Fruit fly (Drosophila melanogaster) whole organism, prepupa: Measurements from ENCODE around the gene Ets97D.

Experiments
- CG10631 ChIP-seq: fragments of 200-800 bp; sonication (Bioruptor generic); optimal IDR thresholded peaks from 2 replicates; lab custom pipeline; 2016; ENCODE audit warnings: missing biosample characterization, missing genetic modification characterization
- CG10669 ChIP-seq: fragments of 200-800 bp; sonication (Bioruptor generic); optimal IDR thresholded peaks from 3 replicates; lab custom pipeline; 2018; ENCODE audit warnings: missing biosample characterization, mild to moderate bottlenecking, missing genetic modification characterization, moderate library complexity
- CG11294 ChIP-seq: fragments of 200-800 bp; sonication (Bioruptor generic); IDR thresholded peaks from 2 replicates; pipeline ENCODE4 v1.3.6; 2022; ENCODE audit warnings: missing biosample characterization, missing genetic modification characterization
- CG11902 ChIP-seq: fragments of 200-800 bp; sonication (Bioruptor generic); optimal IDR thresholded peaks from 3 replicates; lab custom pipeline; 2016; ENCODE audit warnings: missing biosample characterization, missing genetic modification characterization
- CG15336 ChIP-seq: fragments of 200-800 bp; sonication (Bioruptor generic); IDR thresholded peaks from 2 replicates; pipeline ENCODE4 v1.3.6; 2022; ENCODE audit warnings: missing biosample characterization, missing genetic modification characterization
- CG1621 ChIP-seq: fragments of 200-800 bp; sonication (Bioruptor generic); optimal IDR thresholded peaks from 3 replicates; lab custom pipeline; 2018; ENCODE audit warnings: missing biosample characterization, mild to moderate bottlenecking, missing genetic modification characterization
- CG16779 ChIP-seq: fragments of 200-800 bp; sonication (Bioruptor generic); optimal IDR thresholded peaks from 3 replicates; lab custom pipeline; 2017; ENCODE audit warnings: missing biosample characterization, mild to moderate bottlenecking, missing genetic modification characterization
- CG3032 ChIP-seq: fragments of 200-800 bp; optimal IDR thresholded peaks from 2 replicates; lab custom pipeline; 2019; ENCODE audit warnings: missing biosample characterization, mild to moderate bottlenecking, missing genetic modification characterization, moderate library complexity
- CG31627 ChIP-seq: fragments of 200-800 bp; sonication (Bioruptor generic); optimal IDR thresholded peaks from 3 replicates; lab custom pipeline; 2016; ENCODE audit warnings: missing biosample characterization, missing genetic modification characterization
- CG32006 ChIP-seq: fragments of 200-800 bp; sonication (Bioruptor generic); optimal IDR thresholded peaks from 3 replicates; lab custom pipeline; 2017; ENCODE audit warnings: missing biosample characterization, mild to moderate bottlenecking, missing genetic modification characterization
- CG3919 ChIP-seq: fragments of 200-800 bp; sonication (Bioruptor generic); optimal IDR thresholded peaks from 3 replicates; lab custom pipeline; 2016; ENCODE audit warnings: missing biosample characterization, missing genetic modification characterization
- CG4318 ChIP-seq: fragments of 200-800 bp; sonication (Bioruptor generic); optimal IDR thresholded peaks from 3 replicates; lab custom pipeline; 2017; ENCODE audit warnings: missing biosample characterization, mild to moderate bottlenecking, missing genetic modification characterization
- CG6163 ChIP-seq: fragments of 200-800 bp; sonication (Bioruptor generic); IDR thresholded peaks from 3 replicates; pipeline ENCODE4 v1.3.6; 2022; ENCODE audit warnings: missing biosample characterization, missing genetic modification characterization
- CG6792 ChIP-seq: fragments of 200-800 bp; sonication (Bioruptor generic); optimal IDR thresholded peaks from 3 replicates; lab custom pipeline; 2016; ENCODE audit warnings: missing biosample characterization, missing genetic modification characterization
- CG7368 ChIP-seq: fragments of 200-800 bp; sonication (Bioruptor generic); optimal IDR thresholded peaks from 3 replicates; lab custom pipeline; 2016; ENCODE audit warnings: missing biosample characterization, missing genetic modification characterization
- CG8119 ChIP-seq: fragments of 200-800 bp; sonication (Bioruptor generic); IDR thresholded peaks from 3 replicates; pipeline ENCODE4 v1.3.6; 2022; ENCODE audit warnings: missing biosample characterization, missing genetic modification characterization
- CG8319 ChIP-seq: fragments of 200-800 bp; sonication (Bioruptor generic); optimal IDR thresholded peaks from 3 replicates; lab custom pipeline; 2016; ENCODE audit warnings: missing biosample characterization, missing genetic modification characterization
- Eip93F ChIP-seq: fragments of 200-800 bp; sonication (Bioruptor generic); optimal IDR thresholded peaks from 2 replicates; lab custom pipeline; 2016; ENCODE audit warnings: missing biosample characterization, mild to moderate bottlenecking, missing genetic modification characterization
- Ets21C ChIP-seq: fragments of 200-800 bp; sonication (Bioruptor generic); optimal IDR thresholded peaks from 3 replicates; lab custom pipeline; 2016; ENCODE audit warnings: missing biosample characterization, missing genetic modification characterization
- Ets96B ChIP-seq: fragments of 200-800 bp; optimal IDR thresholded peaks from 2 replicates; lab custom pipeline; 2019; ENCODE audit warnings: missing biosample characterization, mild to moderate bottlenecking, missing genetic modification characterization, moderate library complexity
- Gug ChIP-seq: fragments of 200-800 bp; sonication (Bioruptor generic); IDR thresholded peaks from 2 replicates; pipeline ENCODE4 v1.3.6; 2022; ENCODE audit warnings: missing biosample characterization, missing genetic modification characterization
- Hr38 ChIP-seq: sonication (Bioruptor generic); optimal IDR thresholded peaks from 2 replicates; lab custom pipeline; 2016; ENCODE audit warnings: missing biosample characterization, missing genetic modification characterization
- Hr39 ChIP-seq: fragments of 200-800 bp; sonication (Bioruptor generic); optimal IDR thresholded peaks from 2 replicates; lab custom pipeline; 2016; ENCODE audit warnings: missing biosample characterization, missing genetic modification characterization
- Lpt ChIP-seq: fragments of 200-800 bp; sonication (Bioruptor generic); optimal IDR thresholded peaks from 3 replicates; lab custom pipeline; 2016; ENCODE audit warnings: missing biosample characterization, missing genetic modification characterization
- Met ChIP-seq: fragments of 200-800 bp; sonication (Bioruptor generic); optimal IDR thresholded peaks from 3 replicates; lab custom pipeline; 2016; ENCODE audit warnings: missing biosample characterization, missing genetic modification characterization
- OdsH ChIP-seq: fragments of 200-800 bp; sonication (Bioruptor generic); optimal IDR thresholded peaks from 3 replicates; lab custom pipeline; 2016; ENCODE audit warnings: missing biosample characterization, missing genetic modification characterization
- Sox102F ChIP-seq: fragments of 200-800 bp; sonication (Bioruptor generic); optimal IDR thresholded peaks from 2 replicates; lab custom pipeline; 2016; ENCODE audit warnings: missing biosample characterization, mild to moderate bottlenecking, missing genetic modification characterization
- Sox15 ChIP-seq: fragments of 200-800 bp; sonication (Bioruptor generic); optimal IDR thresholded peaks from 3 replicates; lab custom pipeline; 2016; ENCODE audit warnings: missing biosample characterization, missing genetic modification characterization
- achi ChIP-seq: fragments of 200-800 bp; sonication (Bioruptor generic); optimal IDR thresholded peaks from 3 replicates; lab custom pipeline; 2016; ENCODE audit warnings: missing biosample characterization, missing genetic modification characterization
- acj6 ChIP-seq: fragments of 200-800 bp; sonication (Bioruptor generic); optimal IDR thresholded peaks from 3 replicates; lab custom pipeline; 2016; ENCODE audit warnings: missing biosample characterization, missing genetic modification characterization
- cyc ChIP-seq: fragments of 200-800 bp; sonication (Bioruptor generic); optimal IDR thresholded peaks from 3 replicates; lab custom pipeline; 2016; ENCODE audit warnings: missing biosample characterization, missing genetic modification characterization
- dsx ChIP-seq: fragments of 200-800 bp; optimal IDR thresholded peaks from 3 replicates; lab custom pipeline; 2019; ENCODE audit warnings: missing biosample characterization, mild to moderate bottlenecking, missing genetic modification characterization, moderate library complexity; ENCODE audit not compliant: poor library complexity, severe bottlenecking
- eg ChIP-seq: fragments of 200-800 bp; sonication (Bioruptor generic); IDR thresholded peaks from 3 replicates; pipeline ENCODE4 v1.3.6; 2022; ENCODE audit warnings: missing biosample characterization, missing genetic modification characterization
- esn ChIP-seq: fragments of 200-800 bp; sonication (Bioruptor generic); optimal IDR thresholded peaks from 2 replicates; lab custom pipeline; 2016; ENCODE audit warnings: missing biosample characterization, mild to moderate bottlenecking, missing genetic modification characterization, moderate library complexity
- fd59A ChIP-seq: fragments of 200-800 bp; sonication (Bioruptor generic); optimal IDR thresholded peaks from 2 replicates; lab custom pipeline; 2017; ENCODE audit warnings: missing biosample characterization, mild to moderate bottlenecking, missing genetic modification characterization, missing genetic modification reagents
- fd85E ChIP-seq: fragments of 200-800 bp; sonication (Bioruptor generic); optimal IDR thresholded peaks from 3 replicates; lab custom pipeline; 2016; ENCODE audit warnings: missing biosample characterization, missing genetic modification characterization
- fkh ChIP-seq: fragments of 200-800 bp; sonication (Bioruptor generic); optimal IDR thresholded peaks from 3 replicates; lab custom pipeline; 2017; ENCODE audit warnings: missing biosample characterization, mild to moderate bottlenecking, missing genetic modification characterization, moderate library complexity
- lz ChIP-seq: fragments of 200-800 bp; sonication (Bioruptor generic); optimal IDR thresholded peaks from 3 replicates; lab custom pipeline; 2016; ENCODE audit warnings: missing biosample characterization, missing genetic modification characterization
- net ChIP-seq: fragments of 200-800 bp; sonication (Bioruptor generic); optimal IDR thresholded peaks from 3 replicates; lab custom pipeline; 2016; ENCODE audit warnings: missing biosample characterization, missing genetic modification characterization
- pdm3 ChIP-seq: fragments of 200-800 bp; sonication (Bioruptor generic); optimal IDR thresholded peaks from 3 replicates; lab custom pipeline; 2016; ENCODE audit warnings: missing biosample characterization, missing genetic modification characterization
- salr ChIP-seq, 2 experiments: fragments of 200-800 bp; sonication (Bioruptor generic); optimal IDR thresholded peaks; 3 replicates each; lab custom pipeline; 2016 to 2018; ENCODE audit warnings: missing biosample characterization in 2 of 2, missing genetic modification characterization in 2 of 2, mild to moderate bottlenecking in 1 of 2
- ss ChIP-seq, 2 experiments: fragments of 200-800 bp; sonication (Bioruptor generic); optimal IDR thresholded peaks; 2 replicates in 1 of 2; 3 replicates in 1 of 2; lab custom pipeline; 2017 to 2018; ENCODE audit warnings: mild to moderate bottlenecking in 2 of 2, missing biosample characterization in 2 of 2, missing genetic modification characterization in 2 of 2, moderate library complexity in 1 of 2
- svp ChIP-seq: fragments of 200-800 bp; sonication (Bioruptor generic); peaks from one replicate; lab custom pipeline; 2016; ENCODE audit warnings: missing biosample characterization, missing genetic modification characterization
- topi ChIP-seq: fragments of 200-800 bp; sonication (Bioruptor generic); optimal IDR thresholded peaks from 3 replicates; lab custom pipeline; 2016; ENCODE audit warnings: missing biosample characterization, missing genetic modification characterization
- vri ChIP-seq: fragments of 200-800 bp; sonication (Bioruptor generic); optimal IDR thresholded peaks from 3 replicates; lab custom pipeline; 2016; ENCODE audit warnings: missing biosample characterization, mild to moderate bottlenecking, missing genetic modification characterization

Gene Ets97D

dm6 chr3R:26899982-26900381 lies 12.7 kb downstream of the Ets97D start (continued):
- peak; percentile 50; the same call in 1 of the 3 replicates for TF ChIP-seq CG6163 (GFP tag; lab: Robert Waterston, UW)
- peak; percentile 57 for TF ChIP-seq pdm3 (GFP tag; lab: Kevin White, UChicago)
- TF ChIP-seq Hr39 (GFP tag; lab: Kevin White, UChicago): peak; percentile 38
- peak; percentile 32 for TF ChIP-seq CG10631 (GFP tag; lab: Kevin White, UChicago)
- TF ChIP-seq CG8319 (GFP tag; lab: Kevin White, UChicago): peak; percentile 18
- no peak for TF ChIP-seq dsx (GFP tag; lab: Kevin White, UChicago)
- no peak for TF ChIP-seq CG3032 (tag; lab: Kevin White, UChicago)
- peak; percentile 25 for TF ChIP-seq CG31627 (GFP tag; lab: Kevin White, UChicago)
- TF ChIP-seq lz (GFP tag; lab: Kevin White, UChicago): peak; percentile 31
- peak; percentile 62 for TF ChIP-seq acj6
- TF ChIP-seq CG1621 (tag; lab: Kevin White, UChicago): no peak
- peak; percentile 29 for TF ChIP-seq cyc
- TF ChIP-seq topi (GFP tag; lab: Kevin White, UChicago): peak; percentile 35
- no peak for TF ChIP-seq Ets21C (GFP tag; lab: Kevin White, UChicago)
- TF ChIP-seq Eip93F (GFP tag; lab: Kevin White, UChicago): no peak
- TF ChIP-seq net (GFP tag; lab: Kevin White, UChicago): peak; percentile 35
- TF ChIP-seq CG6792: peak; percentile 51
- peak; percentile 60 for TF ChIP-seq achi
- peak; percentile 14 for TF ChIP-seq vri (GFP tag; lab: Kevin White, UChicago)
- TF ChIP-seq fkh (GFP tag; lab: Kevin White, UChicago): no peak
- TF ChIP-seq Hr38 (GFP tag; lab: Kevin White, UChicago): no peak
- peak; percentile 13 for TF ChIP-seq CG7368 (GFP tag; lab: Kevin White, UChicago)
- TF ChIP-seq Gug (GFP tag; lab: Robert Waterston, UW): peak; percentile 35; the same call in 1 of the 2 replicates
- TF ChIP-seq CG11294 (GFP tag; lab: Robert Waterston, UW): 0 out of 2 replicates have a peak, but pooled peaks have one; percentile 20
- TF ChIP-seq esn (GFP tag; lab: Kevin White, UChicago): peak; percentile 52
- TF ChIP-seq CG10669 (GFP tag; lab: Kevin White, UChicago): peak; percentile 22
- peak; percentile 22 for TF ChIP-seq Met (GFP tag; lab: Kevin White, UChicago)
- peak; percentile 28 for TF ChIP-seq Lpt
- TF ChIP-seq ss (GFP tag; optimal IDR thresholded peaks at IDR 0.05; lab: Kevin White, UChicago): no peak
- TF ChIP-seq CG11902 (GFP tag; lab: Kevin White, UChicago): peak; percentile 24

- TF ChIP-seq fkh (GFP tag; lab: Kevin White, UChicago) (no peak), svp (no peak), net (GFP tag; lab: Kevin White, UChicago) (no peak), Sox15 (no peak), CG32006 (GFP tag; lab: Kevin White, UChicago) (no peak), Lpt (no peak), CG8119 (GFP tag; lab: Robert Waterston, UW) (no peak)
- TF ChIP-seq, all 60 proteins: peak for 0
Measured at dm6 chr3R:26897302-26897701, 15.4 kb downstream of the Ets97D start.

dm6 chr3R:26896260-26896659 lies 16.4 kb downstream of the Ets97D start:
- TF ChIP-seq pdm3 (GFP tag; lab: Kevin White, UChicago) (no peak), vri (GFP tag; lab: Kevin White, UChicago) (peak; percentile 15), CG15336 (GFP tag; lab: Robert Waterston, UW) (0 out of 2 replicates have a peak, but pooled peaks have one; percentile 11)

- TF ChIP-seq fkh (GFP tag; lab: Kevin White, UChicago) (no peak), CG8119 (GFP tag; lab: Robert Waterston, UW) (peak; percentile 67), Ets96B (peak; percentile 42), eg (GFP tag; lab: Robert Waterston, UW) (peak; percentile 33; the same call in 1 of the 3 replicates), salr (GFP tag; optimal IDR thresholded peaks at IDR 0.05; lab: Kevin White, UChicago) (peak in 1 of 2 experiments; percentile 31), OdsH (GFP tag; lab: Kevin White, UChicago) (peak; percentile 47), fd85E (GFP tag; lab: Kevin White, UChicago) (no peak), CG4318 (peak; percentile 37), CG7368 (GFP tag; lab: Kevin White, UChicago) (peak; percentile 17), CG6163 (GFP tag; lab: Robert Waterston, UW) (peak; percentile 54; the same call in 1 of the 3 replicates), CG3919 (peak; percentile 61), CG16779 (no peak), CG11294 (GFP tag; lab: Robert Waterston, UW) (no peak), Sox102F (GFP tag; lab: Kevin White, UChicago) (peak; percentile 51), esn (GFP tag; lab: Kevin White, UChicago) (peak; percentile 68), fd59A (GFP tag; lab: Kevin White, UChicago) (no peak)
Measured at dm6 chr3R:26893621-26894316, 18.9 kb downstream of the Ets97D start.
